Worm (Caenorhabditis elegans): ENCODE measurements around the gene F44E2.4.

- TF ChIP-seq attf-3 (GFP tag; conservative IDR thresholded peaks at IDR 0.05) (peak; percentile 48; the same call in 1 of the 2 replicates), unc-130 (GFP tag; optimal IDR thresholded peaks at IDR 0.05) (no peak), cebp-2 (GFP tag; IDR thresholded peaks at IDR 0.05) (no peak)
Measured at ce11 chrIII:8794793-8795192, 43.4 kb downstream of the F44E2.4 start.
